Worm (Caenorhabditis elegans): ENCODE data around the gene oac-15.

- no peak for TF ChIP-seq ceh-82 (tag; optimal IDR thresholded peaks at IDR 0.05)
- no peak for TF ChIP-seq fos-1 (tag; optimal IDR thresholded peaks at IDR 0.05)
- no peak for TF ChIP-seq nhr-11 (tag; optimal IDR thresholded peaks at IDR 0.05)
- no peak for TF ChIP-seq dmd-4 (tag; optimal IDR thresholded peaks at IDR 0.05)
- TF ChIP-seq lsy-2 (tag; optimal IDR thresholded peaks at IDR 0.05) = no peak
- no peak for TF ChIP-seq nhr-77 (tag; optimal IDR thresholded peaks at IDR 0.05)
- no peak for TF ChIP-seq egl-27 (tag; optimal IDR thresholded peaks at IDR 0.05)
- no peak for TF ChIP-seq C34F6.9 (tag; optimal IDR thresholded peaks at IDR 0.05)
- TF ChIP-seq nhr-237 (tag; optimal IDR thresholded peaks at IDR 0.05) = no peak
- TF ChIP-seq blmp-1 (tag; optimal IDR thresholded peaks at IDR 0.05; ENCODE audit: insufficient read depth) = no peak
- TF ChIP-seq elt-1 (tag; optimal IDR thresholded peaks at IDR 0.05) = no peak
- TF ChIP-seq snpc-4 (tag; optimal IDR thresholded peaks at IDR 0.05) = no peak
Measured at ce11 chrV:16169026-16169425, 40.7 kb downstream of the oac-15 start, which contains the start of gene str-111.
